Worm (Caenorhabditis elegans) whole organism, mixed stage, embryonic: ENCODE results near the gene Y94H6A.7.

ENCODE experiments used
- blmp-1 ChIP-seq: fragments of 150-350 bp; optimal IDR thresholded peaks from 2 replicates; lab custom pipeline; 2014; ENCODE audit warnings: missing biosample characterization, missing genetic modification characterization
- ceh-39 ChIP-seq: fragments of 150-350 bp; optimal IDR thresholded peaks from 2 replicates; lab custom pipeline; 2014; ENCODE audit warnings: missing biosample characterization, missing genetic modification characterization
- unc-120 ChIP-seq: sonication (generic microtip); optimal IDR thresholded peaks from 2 replicates; lab custom pipeline; 2017; ENCODE audit warnings: missing genetic modification characterization, missing compliant biosample characterization; ENCODE audit not compliant: poor library complexity, severe bottlenecking
- unc-39 ChIP-seq: fragments of 150-350 bp; optimal IDR thresholded peaks from 2 replicates; lab custom pipeline; 2014; ENCODE audit warnings: missing biosample characterization, missing genetic modification characterization
- unc-62 ChIP-seq: fragments of 150-350 bp; optimal IDR thresholded peaks from 2 replicates; lab custom pipeline; 2014; ENCODE audit warnings: missing biosample characterization, missing genetic modification reagents, missing genetic modification characterization
- ztf-11 ChIP-seq: fragments of 150-350 bp; optimal IDR thresholded peaks from 2 replicates; lab custom pipeline; 2014; ENCODE audit warnings: missing biosample characterization, missing genetic modification characterization

DNA sequence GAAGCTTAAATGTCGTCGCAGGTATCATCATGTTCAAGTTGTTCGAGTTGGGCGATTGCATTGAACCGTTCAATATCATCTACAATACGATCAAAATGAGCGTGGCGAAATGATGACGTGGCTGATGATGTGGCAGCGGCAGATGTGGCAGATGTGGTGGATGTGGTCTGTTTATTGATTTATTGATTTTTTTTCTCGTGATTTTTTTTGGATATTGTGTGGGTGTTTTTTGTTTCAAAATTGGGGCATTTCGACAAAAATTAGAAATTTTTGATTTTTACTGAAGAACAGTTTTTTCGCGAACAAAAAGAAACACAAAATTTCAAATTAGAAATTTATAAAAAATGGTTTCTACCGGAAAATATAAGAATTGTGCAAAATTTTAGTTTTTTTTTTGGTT, 36.1 kb downstream of the Y94H6A.7 start:
- TF ChIP-seq unc-62 (GFP tag; lab: Kevin White, UChicago): no peak
- no peak for TF ChIP-seq blmp-1
- no peak for TF ChIP-seq ceh-39 (tag; lab: Kevin White, UChicago)
- no peak for TF ChIP-seq unc-120 (tag; lab: Kevin White, UChicago)
- no peak for TF ChIP-seq ztf-11 (tag; lab: Kevin White, UChicago)
- TF ChIP-seq unc-39 (tag; lab: Kevin White, UChicago): no peak
